Worm (Caenorhabditis elegans): ENCODE results near the gene nhr-34.

ce11 chrIV:9632094-9632493 is 43.4 kb downstream of the nhr-34 start:
- TF ChIP-seq pqm-1 (tag; optimal IDR thresholded peaks at IDR 0.05) (no peak), nhr-237 (tag; optimal IDR thresholded peaks at IDR 0.05) (no peak), ama-1 (optimal IDR thresholded peaks at IDR 0.05) (no peak), C16A3.4 (tag; optimal IDR thresholded peaks at IDR 0.05) (no peak), mep-1 (tag; optimal IDR thresholded peaks at IDR 0.05) (no peak), alr-1 (tag; optimal IDR thresholded peaks at IDR 0.05; ENCODE audit: borderline replicate concordance) (no peak), skn-1 (tag; optimal IDR thresholded peaks at IDR 0.05) (no peak), hpl-2 (GFP tag; optimal IDR thresholded peaks at IDR 0.05) (no peak), mdl-1 (tag; optimal IDR thresholded peaks at IDR 0.05) (no peak)
